Fruit fly (Drosophila melanogaster): ENCODE measurements around the gene Ctps.

Ctps gene

DNA sequence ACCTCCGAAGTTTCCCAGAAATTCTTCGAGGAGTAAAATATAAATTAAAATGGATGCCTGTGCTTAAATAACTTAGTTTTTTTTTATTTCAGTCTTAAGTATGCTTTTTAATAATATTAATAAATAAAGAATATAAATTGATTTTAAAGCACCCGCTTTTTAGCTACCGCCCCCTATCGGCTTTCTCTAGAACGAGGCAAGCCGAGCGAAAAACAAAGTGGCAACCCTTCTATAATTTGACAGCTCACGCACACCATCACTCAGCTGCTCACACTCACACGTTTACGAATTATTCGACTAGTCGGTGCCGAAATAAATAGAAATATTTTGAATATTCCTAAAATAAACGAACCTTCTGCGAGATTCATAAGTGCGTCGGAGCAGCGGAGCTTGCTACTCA, 63.8 kb downstream of the Ctps start, which contains the start of gene CG6878 (continued):
- TF ChIP-seq CG34224 (GFP tag; IDR thresholded peaks at IDR 0.05; ENCODE audit: partially characterized antibody) = 0 out of 3 replicates have a peak, but pooled peaks have one; percentile 29
- no peak for TF ChIP-seq az2 (GFP tag; optimal IDR thresholded peaks at IDR 0.05)
- TF ChIP-seq Mad (GFP tag; optimal IDR thresholded peaks at IDR 0.05) = no peak
- TF ChIP-seq CTCF (GFP tag; optimal IDR thresholded peaks at IDR 0.05) = peak; percentile 97
- TF ChIP-seq h (optimal IDR thresholded peaks at IDR 0.05) = no peak
- peak; percentile 47 for TF ChIP-seq phol (tag; optimal IDR thresholded peaks at IDR 0.05)
- no peak for TF ChIP-seq Lpt (GFP tag; optimal IDR thresholded peaks at IDR 0.05)
- TF ChIP-seq kni (GFP tag; optimal IDR thresholded peaks at IDR 0.05) = no peak
- no peak for TF ChIP-seq ATbp (GFP tag; optimal IDR thresholded peaks at IDR 0.05)
- peak; percentile 52 for TF ChIP-seq B-H2 (GFP tag; optimal IDR thresholded peaks at IDR 0.05)
- TF ChIP-seq CG9817 (tag; optimal IDR thresholded peaks at IDR 0.05) = peak; percentile 29
- TF ChIP-seq Fer1 (GFP tag; optimal IDR thresholded peaks at IDR 0.05) = peak; percentile 44
- TF ChIP-seq CG8765 (GFP tag; IDR thresholded peaks at IDR 0.05) = no peak
- no peak for TF ChIP-seq Dip2 (GFP tag; IDR thresholded peaks at IDR 0.05)
- TF ChIP-seq ac (GFP tag; optimal IDR thresholded peaks at IDR 0.05) = no peak
- no peak for TF ChIP-seq shn (GFP tag; optimal IDR thresholded peaks at IDR 0.05)
- no peak for TF ChIP-seq CG4854 (GFP tag; optimal IDR thresholded peaks at IDR 0.05)
- TF ChIP-seq dati (GFP tag; IDR thresholded peaks at IDR 0.05) = no peak
- TF ChIP-seq CG6272 (GFP tag; IDR thresholded peaks at IDR 0.05) = no peak
- TF ChIP-seq D (optimal IDR thresholded peaks at IDR 0.05) = no peak
- no peak for TF ChIP-seq D (GFP tag; optimal IDR thresholded peaks at IDR 0.05)
- no peak for TF ChIP-seq Tbp (GFP tag; optimal IDR thresholded peaks at IDR 0.05)
- TF ChIP-seq CG13424 (tag; optimal IDR thresholded peaks at IDR 0.05) = no peak
- TF ChIP-seq Sin3A (optimal IDR thresholded peaks at IDR 0.05) = no peak
- TF ChIP-seq grau (tag; optimal IDR thresholded peaks at IDR 0.05) = peak; percentile 38
- TF ChIP-seq BEAF-32 (GFP tag; optimal IDR thresholded peaks at IDR 0.05) = peak; percentile 43
- TF ChIP-seq CG6254 (GFP tag; optimal IDR thresholded peaks at IDR 0.05) = no peak
- no peak for TF ChIP-seq CG17328 (GFP tag; IDR thresholded peaks at IDR 0.05)
- TF ChIP-seq lilli (GFP tag; optimal IDR thresholded peaks at IDR 0.05) = peak; percentile 28
- no peak for TF ChIP-seq Ssrp (tag; optimal IDR thresholded peaks at IDR 0.05)
- TF ChIP-seq B-H1 (GFP tag; IDR thresholded peaks at IDR 0.05) = no peak
- TF ChIP-seq CG10366 (GFP tag; IDR thresholded peaks at IDR 0.05) = no peak
- no peak for TF ChIP-seq Hand (GFP tag; optimal IDR thresholded peaks at IDR 0.05)
- no peak for TF ChIP-seq Eip74EF (GFP tag; optimal IDR thresholded peaks at IDR 0.05)
- no peak for TF ChIP-seq ems (GFP tag; optimal IDR thresholded peaks at IDR 0.05)
- peak; percentile 55 for TF ChIP-seq sug (tag; optimal IDR thresholded peaks at IDR 0.05)
- TF ChIP-seq rib (GFP tag; IDR thresholded peaks at IDR 0.05) = no peak
- TF ChIP-seq tna (GFP tag; IDR thresholded peaks at IDR 0.05; ENCODE audit: partially characterized antibody) = no peak
- no peak for TF ChIP-seq CG15073 (GFP tag; optimal IDR thresholded peaks at IDR 0.05)
- no peak for TF ChIP-seq CG11695 (GFP tag; IDR thresholded peaks at IDR 0.05)
- no peak for TF ChIP-seq unpg (GFP tag; optimal IDR thresholded peaks at IDR 0.05)
- peak; percentile 70 for TF ChIP-seq CG12155 (GFP tag; optimal IDR thresholded peaks at IDR 0.05)
- TF ChIP-seq nmo (GFP tag; optimal IDR thresholded peaks at IDR 0.05) = peak; percentile 43
- peak; percentile 16 for TF ChIP-seq Sry-δ (GFP tag; optimal IDR thresholded peaks at IDR 0.05)
- TF ChIP-seq CG15601 (tag; optimal IDR thresholded peaks at IDR 0.05) = peak; percentile 37
- no peak for TF ChIP-seq fd102C (GFP tag; optimal IDR thresholded peaks at IDR 0.05)
- TF ChIP-seq Jarid2 (GFP tag; optimal IDR thresholded peaks at IDR 0.05) = no peak
- no peak for TF ChIP-seq dan (GFP tag; IDR thresholded peaks at IDR 0.05)
- TF ChIP-seq CG3726 (GFP tag; IDR thresholded peaks at IDR 0.05) = no peak
- peak; percentile 49; the same call in 1 of the 2 replicates for TF ChIP-seq CG3847 (GFP tag; IDR thresholded peaks at IDR 0.05)
- TF ChIP-seq CG7357 (GFP tag; IDR thresholded peaks at IDR 0.05) = no peak
- TF ChIP-seq Atf3 (GFP tag; optimal IDR thresholded peaks at IDR 0.05) = no peak
- TF ChIP-seq CG32767 (GFP tag; IDR thresholded peaks at IDR 0.05) = no peak

All from whole organism, embryonic.